Worm (Caenorhabditis elegans): Measurements from ENCODE around the gene PDB1.1.

DNA sequence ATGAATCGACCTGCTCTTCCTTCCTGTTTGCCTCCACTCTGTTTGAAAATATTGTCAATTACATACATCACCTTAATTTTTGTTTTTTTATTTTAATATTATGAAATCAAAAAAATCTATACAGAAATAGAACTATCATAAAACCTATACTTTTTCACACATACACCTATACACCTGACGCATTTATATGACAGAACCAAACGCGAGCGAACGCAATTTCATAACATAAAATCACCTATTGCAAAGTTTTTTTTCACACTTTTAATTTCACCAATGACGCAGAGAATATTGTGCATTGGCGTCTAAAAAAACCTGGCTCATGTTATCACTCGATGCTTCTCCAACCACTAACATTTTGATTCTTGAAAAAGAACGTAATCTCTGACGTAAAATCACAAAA lies 3.1 kb upstream of the PDB1.1 start:
- TF ChIP-seq aly-2 (tag; optimal IDR thresholded peaks at IDR 0.05): no peak
- TF ChIP-seq skn-1 (tag; optimal IDR thresholded peaks at IDR 0.05): no peak
- TF ChIP-seq unc-39 (tag; optimal IDR thresholded peaks at IDR 0.05): no peak
- TF ChIP-seq fkh-10 (GFP tag; optimal IDR thresholded peaks at IDR 0.05): no peak
- TF ChIP-seq fos-1 (tag; optimal IDR thresholded peaks at IDR 0.05): no peak
- TF ChIP-seq nhr-237 (tag; optimal IDR thresholded peaks at IDR 0.05): no peak
- no peak for TF ChIP-seq ama-1 (optimal IDR thresholded peaks at IDR 0.05)
